Fruit fly (Drosophila melanogaster): ENCODE results near the gene Axn.

DNA sequence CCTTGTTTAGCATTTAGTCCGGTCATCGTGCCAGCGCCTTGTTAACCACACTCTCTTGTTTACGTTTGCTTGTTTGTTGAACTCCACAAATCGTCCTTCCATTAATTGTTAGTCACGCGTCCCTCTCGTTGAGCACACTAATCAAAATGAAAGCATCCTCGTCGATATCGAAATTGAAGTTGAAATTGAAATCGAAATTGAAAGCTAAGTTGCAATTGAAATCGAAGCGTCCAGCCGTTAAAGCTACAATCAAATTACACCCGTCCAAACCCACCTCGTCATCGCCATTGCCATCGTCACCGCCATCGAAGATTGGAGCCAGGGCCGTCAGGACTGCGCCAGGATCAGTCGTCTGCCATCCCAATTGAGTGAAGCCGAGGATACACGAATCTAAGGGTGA, 803 bp downstream of the Axn start:
- TF ChIP-seq h (GFP tag; optimal IDR thresholded peaks at IDR 0.05) (no peak), psq (GFP tag; optimal IDR thresholded peaks at IDR 0.05) (no peak), sv (GFP tag; optimal IDR thresholded peaks at IDR 0.05) (no peak), Rel (GFP tag; optimal IDR thresholded peaks at IDR 0.05) (no peak), Rel (tag; optimal IDR thresholded peaks at IDR 0.05) (no peak), pan (optimal IDR thresholded peaks at IDR 0.05) (no peak), Hr83 (GFP tag; optimal IDR thresholded peaks at IDR 0.05; ENCODE audit: poor library complexity, severe bottlenecking) (no peak)

All from whole organism, wandering third instar larva.